Worm (Caenorhabditis elegans): ENCODE results near the gene jmjd-1.2.

ce11 chrIV:4705182-4705581 lies 44.4 kb downstream of the jmjd-1.2 start:
- TF ChIP-seq lin-29 (GFP tag; IDR thresholded peaks at IDR 0.05) (no peak), ztf-7 (tag; optimal IDR thresholded peaks at IDR 0.05) (no peak), pha-4 (GFP tag; IDR thresholded peaks at IDR 0.05) (0 out of 2 replicates have a peak, but pooled peaks have one; percentile 15), pha-4 (tag; optimal IDR thresholded peaks at IDR 0.05) (no peak)

All from whole organism, L4 larva.